Worm (Caenorhabditis elegans) whole organism, L3 larva: ENCODE data around the gene tkr-1.

Source experiments
- aly-2 ChIP-seq: fragments of 150-350 bp; optimal IDR thresholded peaks from 2 replicates; lab custom pipeline; 2014; ENCODE audit warnings: missing biosample characterization, missing genetic modification characterization
- ama-1 ChIP-seq: fragments of 150-350 bp; optimal IDR thresholded peaks from 2 replicates; lab custom pipeline; 2018
- egl-27 ChIP-seq: sonication (generic microtip); optimal IDR thresholded peaks from 4 replicates; lab custom pipeline; 2017; ENCODE audit warnings: missing biosample characterization, missing genetic modification reagents, missing genetic modification characterization
- elt-3 ChIP-seq, 3 experiments: fragments of 150-350 bp in 1 of 3; sonication (generic microtip) in 2 of 3; optimal IDR thresholded peaks; 2 replicates in 2 of 3; 4 replicates in 1 of 3; lab custom pipeline; 2014 to 2017; ENCODE audit warnings: missing biosample characterization in 3 of 3, missing genetic modification characterization in 3 of 3
- fkh-10 ChIP-seq: sonication (generic microtip); optimal IDR thresholded peaks from 2 replicates; lab custom pipeline; 2017; ENCODE audit warnings: missing biosample characterization, missing genetic modification reagents, missing genetic modification characterization
- fos-1 ChIP-seq: fragments of 150-350 bp; optimal IDR thresholded peaks from 2 replicates; lab custom pipeline; 2014; ENCODE audit warnings: missing biosample characterization, missing genetic modification characterization
- nhr-12 ChIP-seq: fragments of 150-350 bp; optimal IDR thresholded peaks from 2 replicates; lab custom pipeline; 2014; ENCODE audit warnings: missing biosample characterization, missing genetic modification characterization
- nhr-76 ChIP-seq: fragments of 150-350 bp; sonication (generic microtip); optimal IDR thresholded peaks from 5 replicates; lab custom pipeline; 2014; ENCODE audit warnings: missing biosample characterization, missing genetic modification characterization
- skn-1 ChIP-seq: fragments of 150-350 bp; optimal IDR thresholded peaks from 2 replicates; lab custom pipeline; 2014; ENCODE audit warnings: missing biosample characterization, missing genetic modification characterization
- tbx-2 ChIP-seq: sonication (generic microtip); optimal IDR thresholded peaks from 2 replicates; lab custom pipeline; 2016; ENCODE audit warnings: mild to moderate bottlenecking, missing genetic modification characterization, missing compliant biosample characterization
- ztf-11 ChIP-seq: fragments of 150-350 bp; optimal IDR thresholded peaks from 2 replicates; lab custom pipeline; 2014; ENCODE audit warnings: missing biosample characterization, missing genetic modification characterization
- ztf-4 ChIP-seq: fragments of 150-350 bp; optimal IDR thresholded peaks from 2 replicates; lab custom pipeline; 2014; ENCODE audit warnings: missing biosample characterization, missing genetic modification characterization

DNA sequence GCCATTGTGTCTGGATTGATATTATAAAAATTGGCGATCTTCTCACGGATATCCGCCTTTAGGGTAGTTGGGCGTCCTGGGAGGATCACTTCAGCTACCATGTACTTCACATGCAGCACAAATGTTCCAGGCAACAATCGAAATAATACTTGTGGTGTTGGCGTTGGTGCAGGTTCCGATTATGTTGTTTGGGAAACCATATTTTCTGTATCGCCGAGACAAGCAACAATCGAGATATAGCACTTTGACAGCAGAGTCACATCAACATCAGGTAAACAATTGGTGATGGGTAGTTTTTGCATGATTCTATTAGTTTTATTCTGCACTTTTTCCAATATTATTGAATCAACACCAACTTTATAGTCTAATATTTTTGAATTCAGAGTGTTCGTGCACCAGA lies 29.7 kb downstream of the tkr-1 start, which contains the start of gene T26G10.3:
- TF ChIP-seq ztf-11 (tag; lab: Kevin White, UChicago) (no peak), nhr-12 (tag; lab: Kevin White, UChicago) (no peak), skn-1 (tag; lab: Kevin White, UChicago) (no peak), ama-1 (lab: Kevin White, UChicago) (no peak), nhr-76 (no peak), elt-3 (tag; optimal IDR thresholded peaks at IDR 0.05; lab: Kevin White, UChicago) (no peak), egl-27 (tag; lab: Kevin White, UChicago) (no peak), aly-2 (tag; lab: Kevin White, UChicago) (no peak), fos-1 (tag; lab: Kevin White, UChicago) (no peak), ztf-4 (tag; lab: Kevin White, UChicago) (no peak), fkh-10 (GFP tag; lab: Kevin White, UChicago) (no peak), tbx-2 (tag; lab: Kevin White, UChicago) (no peak)
